Fruit fly (Drosophila melanogaster) whole organism, wandering third instar larva: ENCODE results near the gene CG33721.

Source experiments
- CG32264 ChIP-seq: fragments of 200-800 bp; sonication (Bioruptor generic); optimal IDR thresholded peaks from 2 replicates; lab custom pipeline; 2016; ENCODE audit warnings: missing biosample characterization, missing genetic modification characterization
- CG9705 ChIP-seq: fragments of 200-800 bp; sonication (Bioruptor generic); optimal IDR thresholded peaks from 2 replicates; lab custom pipeline; 2018; ENCODE audit warnings: missing biosample characterization, mild to moderate bottlenecking, missing genetic modification characterization
- Dfd ChIP-seq: fragments of >200 bp; optimal IDR thresholded peaks from 2 replicates; lab custom pipeline; 2017; ENCODE audit warnings: missing biosample characterization, missing genetic modification characterization
- Dif ChIP-seq: fragments of 200-275, 200-300 bp; sonication (Bioruptor generic); optimal IDR thresholded peaks from 2 replicates; lab custom pipeline; 2018; ENCODE audit warnings: missing biosample characterization, missing genetic modification characterization; ENCODE audit not compliant: partially characterized antibody
- GATAd ChIP-seq: sonication (Bioruptor generic); optimal IDR thresholded peaks from 2 replicates; lab custom pipeline; 2016; ENCODE audit warnings: missing biosample characterization, missing genetic modification characterization
- HLH106 ChIP-seq: fragments of 200-800 bp; optimal IDR thresholded peaks from 3 replicates; lab custom pipeline; 2019; ENCODE audit warnings: missing biosample characterization, mild to moderate bottlenecking, missing genetic modification characterization, moderate library complexity
- Hnf4 ChIP-seq: fragments of 200-800 bp; sonication (Bioruptor generic); optimal IDR thresholded peaks from 2 replicates; lab custom pipeline; 2016; ENCODE audit warnings: missing biosample characterization, mild to moderate bottlenecking, missing genetic modification characterization
- Hr78 ChIP-seq: fragments of >200 bp; optimal IDR thresholded peaks from 2 replicates; lab custom pipeline; 2017; ENCODE audit warnings: missing biosample characterization, missing genetic modification characterization
- Hr83 ChIP-seq: fragments of 200-300 bp; sonication (Bioruptor generic); optimal IDR thresholded peaks from 2 replicates; lab custom pipeline; 2016; ENCODE audit warnings: missing biosample characterization, mild to moderate bottlenecking, missing genetic modification characterization, moderate library complexity; ENCODE audit not compliant: poor library complexity, severe bottlenecking
- Mio ChIP-seq: sonication (Bioruptor generic); optimal IDR thresholded peaks from 2 replicates; lab custom pipeline; 2016; ENCODE audit warnings: missing biosample characterization, missing genetic modification characterization
- Myc ChIP-seq: fragments of >200 bp; optimal IDR thresholded peaks from 2 replicates; lab custom pipeline; 2017
- N ChIP-seq: fragments of >200 bp; optimal IDR thresholded peaks from 2 replicates; lab custom pipeline; 2018; ENCODE audit warnings: missing biosample characterization, missing external identifiers, missing genetic modification characterization
- OdsH ChIP-seq: fragments of 200-800 bp; sonication (Bioruptor generic); optimal IDR thresholded peaks from 2 replicates; lab custom pipeline; 2016; ENCODE audit warnings: missing biosample characterization, mild to moderate bottlenecking, missing genetic modification characterization
- Rel ChIP-seq, 2 experiments: fragments of 200-800 bp; sonication (Bioruptor generic) in 1 of 2; optimal IDR thresholded peaks; 2 replicates in 1 of 2; 3 replicates in 1 of 2; lab custom pipeline; 2016 to 2019; ENCODE audit warnings: mild to moderate bottlenecking in 2 of 2, missing biosample characterization in 2 of 2, missing genetic modification characterization in 2 of 2, moderate library complexity in 1 of 2
- Sp1 ChIP-seq: fragments of 200-800 bp; sonication (Bioruptor generic); optimal IDR thresholded peaks from 3 replicates; lab custom pipeline; 2019; ENCODE audit warnings: missing biosample characterization, mild to moderate bottlenecking, missing genetic modification characterization, moderate library complexity
- Vsx2 ChIP-seq: fragments of 200-300, 225-300 bp; sonication (Bioruptor generic); optimal IDR thresholded peaks from 2 replicates; lab custom pipeline; 2018; ENCODE audit warnings: missing biosample characterization, missing genetic modification characterization; ENCODE audit not compliant: partially characterized antibody
- br ChIP-seq: fragments of 200-800 bp; sonication (Bioruptor generic); optimal IDR thresholded peaks from 2 replicates; lab custom pipeline; 2016; ENCODE audit warnings: missing biosample characterization, missing genetic modification characterization
- brk ChIP-seq: fragments of 200-800 bp; sonication (Bioruptor generic); optimal IDR thresholded peaks from 2 replicates; lab custom pipeline; 2016; ENCODE audit warnings: missing biosample characterization, mild to moderate bottlenecking, missing genetic modification characterization
- dl ChIP-seq, 2 experiments: fragments of 175-275, 200-275 bp in 1 of 2; fragments of 200-275 bp in 1 of 2; sonication (Bioruptor generic); optimal IDR thresholded peaks; lab custom pipeline; 2018; ENCODE audit warnings: mild to moderate bottlenecking in 2 of 2, missing biosample characterization in 2 of 2, missing genetic modification characterization in 2 of 2, moderate library complexity in 2 of 2; ENCODE audit not compliant: partially characterized antibody in 2 of 2, insufficient read depth in 1 of 2
- dsf ChIP-seq: sonication (Bioruptor generic); optimal IDR thresholded peaks from 2 replicates; lab custom pipeline; 2016; ENCODE audit warnings: missing biosample characterization, missing genetic modification characterization, borderline replicate concordance
- ey ChIP-seq: fragments of 200-800 bp; sonication (Bioruptor generic); optimal IDR thresholded peaks from 2 replicates; lab custom pipeline; 2016; ENCODE audit warnings: missing biosample characterization, missing genetic modification characterization
- foxo ChIP-seq, 2 experiments: fragments of 200-800 bp; sonication (Bioruptor generic); optimal IDR thresholded peaks; 2 replicates in 1 of 2; 3 replicates in 1 of 2; lab custom pipeline; 2016 to 2017; ENCODE audit warnings: missing biosample characterization in 2 of 2, missing genetic modification characterization in 2 of 2
- fru ChIP-seq: fragments of 200-800 bp; sonication (Bioruptor generic); optimal IDR thresholded peaks from 3 replicates; lab custom pipeline; 2016; ENCODE audit warnings: missing biosample characterization, mild to moderate bottlenecking, missing genetic modification characterization
- h ChIP-seq: fragments of 200-800 bp; sonication (Bioruptor generic); optimal IDR thresholded peaks from 3 replicates; lab custom pipeline; 2016; ENCODE audit warnings: missing biosample characterization, mild to moderate bottlenecking, missing genetic modification characterization
- jim ChIP-seq: fragments of 175-275, 200-325 bp; sonication (Bioruptor generic); optimal IDR thresholded peaks from 2 replicates; lab custom pipeline; 2016; ENCODE audit warnings: missing biosample characterization, mild to moderate bottlenecking, missing genetic modification characterization
- pan ChIP-seq: fragments of >200 bp; optimal IDR thresholded peaks from 2 replicates; lab custom pipeline; 2017
- psq ChIP-seq: fragments of 200-800 bp; sonication (Bioruptor generic); optimal IDR thresholded peaks from 3 replicates; lab custom pipeline; 2017; ENCODE audit warnings: missing biosample characterization, mild to moderate bottlenecking, missing genetic modification characterization, moderate library complexity
- rgr ChIP-seq: fragments of 200-800 bp; sonication (Bioruptor generic); optimal IDR thresholded peaks from 3 replicates; lab custom pipeline; 2016; ENCODE audit warnings: missing biosample characterization, mild to moderate bottlenecking, missing genetic modification characterization
- sage ChIP-seq: fragments of 200-800 bp; sonication (Bioruptor generic); optimal IDR thresholded peaks from 2 replicates; lab custom pipeline; 2016; ENCODE audit warnings: missing biosample characterization, mild to moderate bottlenecking, missing genetic modification characterization
- tai ChIP-seq: sonication (Bioruptor generic); optimal IDR thresholded peaks from 2 replicates; lab custom pipeline; 2016; ENCODE audit warnings: missing biosample characterization, missing genetic modification characterization
- woc ChIP-seq: sonication (Bioruptor generic); optimal IDR thresholded peaks from 2 replicates; lab custom pipeline; 2016; ENCODE audit warnings: missing biosample characterization, mild to moderate bottlenecking, missing genetic modification characterization

The CG33721 gene

dm6 chr3R:22342708-22343107, 11.8 kb downstream of the CG33721 start:
- TF ChIP-seq CG32264 (GFP tag; lab: Kevin White, UChicago) (no peak), N (no peak), OdsH (no peak), tai (no peak), ey (no peak), brk (no peak), fru (GFP tag; lab: Kevin White, UChicago) (no peak), HLH106 (tag; lab: Kevin White, UChicago) (no peak), br (no peak), Sp1 (GFP tag; lab: Kevin White, UChicago) (no peak), woc (GFP tag; lab: Kevin White, UChicago) (no peak), Hr78 (no peak), h (no peak), Dfd (GFP tag; lab: Kevin White, UChicago) (no peak), Rel (GFP tag; optimal IDR thresholded peaks at IDR 0.05; lab: Kevin White, UChicago) (no peak), Rel (tag; optimal IDR thresholded peaks at IDR 0.05; lab: Kevin White, UChicago) (no peak), Vsx2 (GFP tag; lab: Kevin White, UChicago) (no peak), pan (lab: Kevin White, UChicago) (no peak), GATAd (GFP tag; lab: Kevin White, UChicago) (no peak), dsf (GFP tag; lab: Kevin White, UChicago) (no peak), Hnf4 (GFP tag; lab: Kevin White, UChicago) (no peak)

- TF ChIP-seq GATAd (GFP tag; lab: Kevin White, UChicago): no peak
- TF ChIP-seq pan (lab: Kevin White, UChicago): no peak
- no peak for TF ChIP-seq h
- no peak for TF ChIP-seq Vsx2 (GFP tag; lab: Kevin White, UChicago)
- no peak for TF ChIP-seq sage
- TF ChIP-seq Dfd (GFP tag; lab: Kevin White, UChicago): no peak
- TF ChIP-seq Hr78: no peak
- TF ChIP-seq HLH106 (tag; lab: Kevin White, UChicago): no peak
- TF ChIP-seq jim (GFP tag; lab: Kevin White, UChicago): no peak
These were observed 20.5 kb downstream of the CG33721 start, which contains the start of gene rdhB for dm6 chr3R:22351396-22351795. rdhB (plus strand) TSS chr3R:22351696.

dm6 chr3R:22356464-22357410, 25.9 kb downstream of the CG33721 start, which contains the start of gene Sar1:
Sar1 (plus strand) TSS chr3R:22356685.
- TF ChIP-seq Hr78 (no peak), CG32264 (GFP tag; lab: Kevin White, UChicago) (no peak), Sp1 (GFP tag; lab: Kevin White, UChicago) (no peak), GATAd (GFP tag; lab: Kevin White, UChicago) (no peak), Vsx2 (GFP tag; lab: Kevin White, UChicago) (peak; percentile 82), dsf (GFP tag; lab: Kevin White, UChicago) (no peak), foxo (GFP tag; optimal IDR thresholded peaks at IDR 0.05; lab: Kevin White, UChicago) (peak in 1 of 2 experiments; percentile 34), sage (no peak), Mio (GFP tag; lab: Kevin White, UChicago) (no peak), HLH106 (tag; lab: Kevin White, UChicago) (peak; percentile 31), N (peak; percentile 30), Hr83 (GFP tag; lab: Kevin White, UChicago) (no peak), rgr (GFP tag; lab: Kevin White, UChicago) (no peak), br (peak; percentile 10), h (peak; percentile 30), Myc (lab: Kevin White, UChicago) (peak; percentile 10), brk (no peak)

- no peak for TF ChIP-seq sage
- peak; percentile 14 for TF ChIP-seq Hnf4 (GFP tag; lab: Kevin White, UChicago)
- no peak for TF ChIP-seq Vsx2 (GFP tag; lab: Kevin White, UChicago)
- TF ChIP-seq CG9705 (GFP tag; lab: Kevin White, UChicago): no peak
- peak; percentile 18 for TF ChIP-seq h
- peak in 1 of 2 experiments; percentile 14 for TF ChIP-seq foxo (GFP tag; optimal IDR thresholded peaks at IDR 0.05; lab: Kevin White, UChicago)
- no peak for TF ChIP-seq woc (GFP tag; lab: Kevin White, UChicago)
- TF ChIP-seq psq (GFP tag; lab: Kevin White, UChicago): peak; percentile 2
- TF ChIP-seq Dif (GFP tag; lab: Kevin White, UChicago): no peak
- no peak for TF ChIP-seq dl (GFP tag; optimal IDR thresholded peaks at IDR 0.05; lab: Kevin White, UChicago; ENCODE audit: insufficient read depth in 1 of 2, partially characterized antibody in 2 of 2)
These were observed 27.1 kb downstream of the CG33721 start for dm6 chr3R:22357942-22358341.
